Worm (Caenorhabditis elegans) whole organism, L4/young adult: Measurements from ENCODE around the gene C45H4.13.

Experiments used
- W03F9.2 ChIP-seq: fragments of 150-350 bp; optimal IDR thresholded peaks from 2 replicates; lab custom pipeline; 2014; ENCODE audit warnings: missing biosample characterization, missing genetic modification characterization
- dao-5 ChIP-seq: sonication (generic microtip); optimal IDR thresholded peaks from 2 replicates; lab custom pipeline; 2016; ENCODE audit warnings: missing genotype, missing genetic modification characterization, moderate library complexity, missing compliant biosample characterization
- him-1 ChIP-seq: sonication (generic microtip); optimal IDR thresholded peaks from 2 replicates; lab custom pipeline; 2016; ENCODE audit warnings: missing genotype, missing genetic modification reagents, missing genetic modification characterization, missing compliant biosample characterization

Gene C45H4.13

DNA sequence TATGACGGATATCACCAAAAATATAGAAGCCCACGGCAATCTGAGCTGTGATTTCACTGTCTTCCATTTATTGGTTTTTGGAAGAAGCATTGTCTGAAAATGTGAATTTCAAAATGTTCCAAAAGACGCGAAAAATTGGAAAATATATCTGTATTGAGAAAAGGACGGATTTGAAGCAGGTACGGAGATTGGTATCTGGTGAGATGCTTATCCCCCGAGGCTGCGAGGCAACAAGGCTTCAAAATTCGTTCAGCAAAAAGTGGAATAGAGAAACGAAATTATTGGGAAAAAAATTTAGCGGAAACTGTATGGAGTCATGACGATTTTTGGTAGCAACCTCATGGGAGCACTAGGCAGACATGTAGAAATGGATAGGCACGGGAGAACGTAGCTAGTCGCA is 47.7 kb downstream of the C45H4.13 start, which contains the start of gene F36F12.1:
TSS of gene F36F12.1 (minus strand) at position 101 of the 400 bp plus-strand sequence.
- TF ChIP-seq him-1 (tag; lab: Kevin White, UChicago) (no peak), dao-5 (tag; lab: Kevin White, UChicago) (no peak), W03F9.2 (tag; lab: Kevin White, UChicago) (no peak)
